Fruit fly (Drosophila melanogaster): ENCODE measurements around the gene pasi1.

pasi1 gene

DNA sequence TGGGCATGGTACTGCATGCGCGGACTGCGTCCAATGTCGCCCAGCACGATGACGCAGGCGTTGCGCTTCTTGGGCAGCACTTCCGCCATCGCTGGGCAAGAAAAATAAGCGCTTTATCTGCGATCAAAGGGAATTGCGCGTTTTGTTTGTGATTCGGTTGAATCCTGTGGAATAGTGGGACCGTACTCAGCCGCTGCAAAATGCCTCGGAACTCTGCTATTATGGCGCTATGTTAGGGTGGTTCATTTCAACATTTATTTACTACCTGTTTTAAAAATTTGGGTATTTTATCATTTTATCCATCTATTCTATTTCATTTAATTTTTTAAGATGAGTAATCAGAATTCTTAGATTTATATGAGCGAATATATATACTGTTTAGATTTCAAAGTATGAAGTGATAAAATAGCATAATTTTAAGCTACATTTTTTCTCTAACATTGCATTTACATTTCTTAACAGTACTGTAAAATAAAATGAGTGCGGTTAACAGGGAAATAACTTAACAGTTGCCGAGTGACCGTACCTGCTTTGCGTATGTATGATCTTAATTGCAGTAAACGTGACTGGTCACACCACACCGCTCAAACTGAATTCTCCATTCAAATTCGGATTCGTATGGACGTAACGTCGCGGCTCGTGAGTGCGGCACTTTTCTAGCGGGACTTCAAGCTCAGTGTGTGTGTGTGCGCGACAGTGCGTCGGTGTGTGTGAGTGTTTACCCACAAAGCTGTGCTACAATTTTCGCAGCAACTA lies 16.3 kb downstream of the pasi1 start, which contains the start of the genes Alg1 and tinc (continued):
- TF ChIP-seq CG12071 (GFP tag; optimal IDR thresholded peaks at IDR 0.05) (no peak), gfzf (GFP tag; optimal IDR thresholded peaks at IDR 0.05) (peak; percentile 89), MBD-R2 (GFP tag; IDR thresholded peaks at IDR 0.05) (peak; percentile 53; the same call in 1 of the 2 replicates), usp (GFP tag; optimal IDR thresholded peaks at IDR 0.05) (no peak), Atf-2 (GFP tag; optimal IDR thresholded peaks at IDR 0.05) (no peak), dpn (GFP tag; optimal IDR thresholded peaks at IDR 0.05) (peak; percentile 46 to 72), CG3281 (GFP tag; optimal IDR thresholded peaks at IDR 0.05) (peak; percentile 64), CG12299 (tag; optimal IDR thresholded peaks at IDR 0.05) (peak; percentile 77), pum (GFP tag; optimal IDR thresholded peaks at IDR 0.05) (peak; percentile 0), Hey (tag; optimal IDR thresholded peaks at IDR 0.05) (no peak), CG30431 (GFP tag; optimal IDR thresholded peaks at IDR 0.05) (no peak), Jarid2 (GFP tag; optimal IDR thresholded peaks at IDR 0.05) (peak; percentile 91), crp (GFP tag; optimal IDR thresholded peaks at IDR 0.05) (no peak), D19B (GFP tag; optimal IDR thresholded peaks at IDR 0.05) (no peak), Fer2 (tag; optimal IDR thresholded peaks at IDR 0.05) (peak; percentile 65), twi (tag; optimal IDR thresholded peaks at IDR 0.05) (peak; percentile 63), Elba2 (GFP tag; optimal IDR thresholded peaks at IDR 0.05) (no peak), CG10147 (GFP tag; optimal IDR thresholded peaks at IDR 0.05) (peak; percentile 81), sr (GFP tag; IDR thresholded peaks at IDR 0.05) (no peak), az2 (GFP tag; optimal IDR thresholded peaks at IDR 0.05) (peak; percentile 55), insv (GFP tag; optimal IDR thresholded peaks at IDR 0.05) (peak in 1 of 2 experiments; percentile 55), H2.0 (GFP tag; IDR thresholded peaks at IDR 0.05) (peak; percentile 42; the same call in 1 of the 2 replicates), CG12769 (tag; optimal IDR thresholded peaks at IDR 0.05) (no peak), chn (GFP tag; optimal IDR thresholded peaks at IDR 0.05) (peak; percentile 7), Sin3A (optimal IDR thresholded peaks at IDR 0.05) (peak; percentile 32), CG1792 (GFP tag; optimal IDR thresholded peaks at IDR 0.05) (no peak), C15 (GFP tag; IDR thresholded peaks at IDR 0.05) (no peak), HHEX (GFP tag; optimal IDR thresholded peaks at IDR 0.05) (peak; percentile 16), BtbVII (GFP tag; optimal IDR thresholded peaks at IDR 0.05) (no peak), CG4360 (GFP tag; IDR thresholded peaks at IDR 0.05) (0 out of 2 replicates have a peak, but pooled peaks have one; percentile 23), CG10267 (tag; optimal IDR thresholded peaks at IDR 0.05) (peak; percentile 78), tin (GFP tag; optimal IDR thresholded peaks at IDR 0.05) (peak; percentile 33), knrl (GFP tag; IDR thresholded peaks at IDR 0.05; ENCODE audit: partially characterized antibody) (no peak), nom (GFP tag; optimal IDR thresholded peaks at IDR 0.05) (peak; percentile 7), luna (GFP tag; optimal IDR thresholded peaks at IDR 0.05) (no peak), CG8359 (GFP tag; optimal IDR thresholded peaks at IDR 0.05; ENCODE audit: borderline replicate concordance) (no peak), HmgZ (tag; optimal IDR thresholded peaks at IDR 0.05) (peak; percentile 62), jing (GFP tag; optimal IDR thresholded peaks at IDR 0.05) (no peak), Hsf (GFP tag; optimal IDR thresholded peaks at IDR 0.05) (peak; percentile 65), nau (GFP tag; optimal IDR thresholded peaks at IDR 0.05) (no peak), salm (tag; optimal IDR thresholded peaks at IDR 0.05) (no peak), CG11456 (GFP tag; IDR thresholded peaks at IDR 0.05) (0 out of 3 replicates have a peak, but pooled peaks have one; percentile 24), CG15514 (GFP tag; optimal IDR thresholded peaks at IDR 0.05) (peak; percentile 60), emc (GFP tag; optimal IDR thresholded peaks at IDR 0.05) (no peak), vvl (GFP tag; IDR thresholded peaks at IDR 0.05) (peak; percentile 84), CG1024 (GFP tag; IDR thresholded peaks at IDR 0.05) (no peak), pho (GFP tag; optimal IDR thresholded peaks at IDR 0.05) (peak; percentile 66), fd102C (GFP tag; optimal IDR thresholded peaks at IDR 0.05) (no peak), CG3995 (GFP tag; optimal IDR thresholded peaks at IDR 0.05) (peak; percentile 12)

Measured in whole organism, embryonic.